Worm (Caenorhabditis elegans) whole organism, early embryonic: ENCODE measurements around the gene lite-1.

ENCODE experiments used
- aly-1 ChIP-seq: sonication (generic microtip); optimal IDR thresholded peaks from 2 replicates; lab custom pipeline; 2016; ENCODE audit warnings: missing genetic modification characterization, missing compliant biosample characterization
- ama-1 ChIP-seq: fragments of 150-350 bp; optimal IDR thresholded peaks from 2 replicates; lab custom pipeline; 2014
- ceh-13 ChIP-seq: fragments of 200-800 bp; sonication (Bioruptor generic); optimal IDR thresholded peaks from 2 replicates; lab custom pipeline; 2018; ENCODE audit warnings: mild to moderate bottlenecking, missing genetic modification characterization, missing compliant biosample characterization
- ceh-36 ChIP-seq: sonication (generic microtip); optimal IDR thresholded peaks from 2 replicates; lab custom pipeline; 2016; ENCODE audit warnings: missing genetic modification characterization, inconsistent platforms, missing compliant biosample characterization
- flt-1 ChIP-seq: fragments of 200-800 bp; sonication (Bioruptor generic); IDR thresholded peaks from 2 replicates; pipeline ENCODE4 v1.3.6; 2022; ENCODE audit warnings: missing genetic modification characterization, missing compliant biosample characterization
- hmbx-1 ChIP-seq: sonication (generic microtip); optimal IDR thresholded peaks from 2 replicates; lab custom pipeline; 2016; ENCODE audit warnings: mild to moderate bottlenecking, missing genetic modification characterization, missing compliant biosample characterization
- hmg-4 ChIP-seq: fragments of 200-800 bp; sonication (Bioruptor generic); optimal IDR thresholded peaks from 2 replicates; lab custom pipeline; 2018; ENCODE audit warnings: mild to moderate bottlenecking, missing genetic modification characterization, missing compliant biosample characterization
- scrt-1 ChIP-seq: fragments of 200-800 bp; sonication (Bioruptor generic); IDR thresholded peaks from 2 replicates; pipeline ENCODE4 v1.3.6; 2022; ENCODE audit warnings: missing genetic modification characterization, missing compliant biosample characterization
- tbx-11 ChIP-seq: fragments of 200-800 bp; sonication (Bioruptor generic); IDR thresholded peaks from 2 replicates; pipeline ENCODE4 v1.3.6; 2022; ENCODE audit warnings: missing genetic modification characterization, missing compliant biosample characterization
- tbx-37 ChIP-seq: fragments of 200-800 bp; sonication (Bioruptor generic); conservative IDR thresholded peaks from 2 replicates; pipeline ENCODE4 v1.3.6; 2022; ENCODE audit warnings: missing genetic modification reagents, missing genetic modification characterization, missing compliant biosample characterization
- tra-4 ChIP-seq: sonication (generic microtip); optimal IDR thresholded peaks from 2 replicates; lab custom pipeline; 2017; ENCODE audit warnings: missing genetic modification characterization, missing compliant biosample characterization

DNA sequence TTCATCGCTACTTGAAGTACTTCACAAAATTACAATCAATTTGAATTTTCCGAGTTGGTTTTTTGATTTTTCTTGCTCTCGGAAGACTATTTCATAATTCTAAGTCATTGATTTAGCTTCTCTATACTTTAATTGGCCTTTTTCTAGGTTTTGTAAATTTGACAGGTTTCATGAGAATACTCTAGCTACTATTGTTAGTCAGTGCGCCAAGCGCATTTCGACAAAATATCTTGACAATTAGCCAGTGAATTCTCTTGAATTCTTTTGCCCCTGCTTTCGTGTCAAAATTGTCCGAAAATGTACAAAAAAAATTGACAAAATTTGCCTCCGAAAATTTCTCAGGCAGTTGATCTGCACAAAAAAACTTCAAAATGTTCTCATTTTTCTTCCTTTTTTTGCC lies 22.6 kb upstream of the lite-1 start:
- no peak for TF ChIP-seq tbx-11
- TF ChIP-seq ama-1 = no peak
- no peak for TF ChIP-seq scrt-1 (GFP tag; lab: Robert Waterston, UW)
- TF ChIP-seq ceh-36 (tag; lab: Kevin White, UChicago) = no peak
- TF ChIP-seq hmg-4 (GFP tag; lab: Kevin White, UChicago) = no peak
- no peak for TF ChIP-seq flt-1
- no peak for TF ChIP-seq hmbx-1 (tag; lab: Kevin White, UChicago)
- TF ChIP-seq tra-4 (tag; lab: Kevin White, UChicago) = no peak
- TF ChIP-seq aly-1 (tag; lab: Kevin White, UChicago) = no peak
- TF ChIP-seq tbx-37 (GFP tag; lab: Robert Waterston, UW) = no peak
- TF ChIP-seq ceh-13 (GFP tag; lab: Kevin White, UChicago) = no peak
